Fruit fly (Drosophila melanogaster) whole organism: ENCODE results near the gene CG42781.

Experiments used
- CG8478 ChIP-seq: fragments of >200 bp; optimal IDR thresholded peaks from 2 replicates; lab custom pipeline; 2018; ENCODE audit warnings: inconsistent platforms
- Dll ChIP-seq: fragments of >200 bp; optimal IDR thresholded peaks from 2 replicates; lab custom pipeline; 2017
- EcR ChIP-seq, 2 experiments: fragments of >200 bp; optimal IDR thresholded peaks; 2 replicates each; lab custom pipeline; 2017; ENCODE audit warnings: missing biosample characterization in 2 of 2, missing genetic modification characterization in 2 of 2, missing genetic modification reagents in 2 of 2
- pan ChIP-seq: fragments of >200 bp; optimal IDR thresholded peaks from 2 replicates; lab custom pipeline; 2017
- psq ChIP-seq: fragments of >200 bp; optimal IDR thresholded peaks from 2 replicates; lab custom pipeline; 2017
- usp ChIP-seq: fragments of >200 bp; optimal IDR thresholded peaks from 2 replicates; lab custom pipeline; 2017; ENCODE audit warnings: missing biosample characterization, missing genetic modification characterization, mixed read lengths

Gene CG42781

DNA sequence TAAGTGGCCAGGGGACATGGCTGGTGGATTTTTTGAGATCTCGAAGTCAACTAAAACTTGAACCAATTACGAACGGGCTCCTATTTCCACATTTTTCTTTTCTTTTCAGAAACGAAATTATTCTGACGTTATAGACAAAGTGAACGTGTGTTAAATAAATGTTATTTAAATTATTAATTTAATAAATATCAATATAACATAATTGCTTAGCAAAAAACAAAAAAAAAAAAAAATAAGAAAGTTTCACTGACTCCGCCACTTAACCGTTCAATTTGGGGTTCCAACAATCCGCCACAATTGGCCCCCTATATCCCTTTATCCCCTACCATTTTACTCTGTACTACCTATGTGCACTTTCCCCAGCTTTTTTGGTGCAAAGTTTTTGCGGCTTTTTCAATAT, at the start of gene CG42781:
CG42781 (minus strand) TSS at position 101 of the 400 bp plus-strand sequence.
- TF ChIP-seq psq (lab: Kevin White, UChicago) (no peak), usp (GFP tag; lab: Kevin White, UChicago) (no peak), Dll (lab: Kevin White, UChicago) (no peak), EcR (GFP tag; optimal IDR thresholded peaks at IDR 0.05; lab: Kevin White, UChicago) (no peak), CG8478 (lab: Kevin White, UChicago) (no peak)

DNA sequence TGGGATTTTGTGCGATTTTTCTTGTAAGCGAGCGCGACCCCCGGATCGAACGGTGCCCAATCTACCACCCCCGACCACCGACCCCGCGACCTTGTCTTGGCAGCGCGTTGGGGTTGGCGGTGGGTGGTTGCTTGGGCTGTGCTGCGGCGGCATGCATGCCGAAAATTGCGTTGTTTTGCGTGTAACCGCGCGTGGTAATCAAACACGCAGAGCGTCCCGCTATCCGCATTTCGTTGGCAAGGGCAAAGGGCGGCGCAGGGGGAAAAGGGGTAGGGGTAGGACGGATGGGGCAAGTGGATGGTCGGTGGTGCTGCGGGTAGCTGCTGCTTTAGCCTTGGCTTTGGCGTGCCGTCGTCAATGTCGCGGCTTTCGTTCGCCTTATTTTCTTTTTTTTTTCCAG, 49.6 kb upstream of the CG42781 start:
- TF ChIP-seq psq (lab: Kevin White, UChicago) (no peak), pan (lab: Kevin White, UChicago) (no peak)

DNA sequence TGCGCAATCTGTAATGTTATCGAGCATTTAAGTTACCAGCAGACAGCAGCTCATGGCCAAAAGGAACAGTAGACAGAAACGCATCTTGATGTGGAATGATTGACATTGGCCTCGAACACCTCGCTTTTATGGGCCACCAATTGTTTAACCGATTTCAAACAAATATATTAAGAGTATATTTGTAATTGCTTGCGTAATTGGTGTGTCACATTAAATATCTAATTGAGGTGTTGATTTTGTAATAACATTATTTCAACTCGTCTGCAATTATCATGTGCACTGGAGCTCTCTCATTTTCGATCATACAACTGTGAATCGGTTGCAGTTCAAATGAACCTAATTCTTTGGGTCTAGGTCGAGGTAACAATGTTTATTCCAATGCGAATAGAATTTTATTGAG, 42.9 kb upstream of the CG42781 start, which contains the start of gene CG32726:
CG32726 (minus strand) TSS at position 101 of the 400 bp plus-strand sequence.
- TF ChIP-seq pan (lab: Kevin White, UChicago) (no peak), Dll (lab: Kevin White, UChicago) (no peak), psq (lab: Kevin White, UChicago) (no peak), usp (GFP tag; lab: Kevin White, UChicago) (no peak), EcR (GFP tag; optimal IDR thresholded peaks at IDR 0.05; lab: Kevin White, UChicago) (no peak), CG8478 (lab: Kevin White, UChicago) (no peak)

DNA sequence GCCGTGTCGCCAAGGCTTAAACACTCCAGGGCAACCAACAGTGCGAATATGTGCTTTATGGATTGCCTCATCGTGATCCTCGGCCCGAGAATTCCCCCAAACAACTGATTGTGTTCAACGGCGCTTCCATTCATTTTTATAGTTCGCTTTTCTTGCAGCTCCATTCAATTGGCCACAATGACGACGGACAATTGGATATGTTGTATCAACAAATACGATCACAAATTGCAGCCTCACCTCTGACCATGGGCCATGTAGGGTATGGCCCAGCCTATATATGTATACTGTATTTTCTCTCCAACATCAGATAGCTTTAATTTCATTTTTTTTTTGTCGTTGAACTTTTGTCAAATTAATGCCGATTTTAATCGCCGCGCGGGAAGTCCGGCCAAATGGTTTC, 42.0 kb upstream of the CG42781 start, which contains the start of gene CG15036:
CG15036 (minus strand) TSS at position 101 of the 400 bp plus-strand sequence.
- no peak for TF ChIP-seq CG8478 (lab: Kevin White, UChicago)
- TF ChIP-seq Dll (lab: Kevin White, UChicago), result no peak
- no peak for TF ChIP-seq pan (lab: Kevin White, UChicago)
- TF ChIP-seq usp (GFP tag; lab: Kevin White, UChicago), result no peak
- TF ChIP-seq psq (lab: Kevin White, UChicago), result no peak
- TF ChIP-seq EcR (GFP tag; optimal IDR thresholded peaks at IDR 0.05; lab: Kevin White, UChicago), result no peak

DNA sequence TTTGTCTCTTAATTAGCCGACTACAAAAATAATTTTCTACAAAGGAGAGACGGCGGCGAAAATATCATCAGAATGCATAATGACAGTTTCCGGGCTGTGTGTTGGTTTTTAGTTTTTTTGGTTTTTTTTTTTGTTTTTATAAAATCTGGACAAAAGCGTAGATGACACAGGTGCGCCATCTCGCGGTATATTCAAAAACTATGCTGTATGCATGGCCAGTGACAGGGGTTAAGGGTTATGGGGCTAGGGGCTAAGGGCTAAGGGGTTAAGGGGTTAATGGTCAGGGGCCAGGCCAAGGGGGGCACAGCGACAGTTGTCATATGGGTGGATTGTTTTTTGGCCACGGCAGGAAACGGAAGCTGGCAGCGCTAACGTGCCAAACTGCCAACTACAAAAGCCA, 39.8 kb upstream of the CG42781 start:
- no peak for TF ChIP-seq usp (GFP tag; lab: Kevin White, UChicago)
- no peak for TF ChIP-seq pan (lab: Kevin White, UChicago)
- TF ChIP-seq Dll (lab: Kevin White, UChicago), result no peak
- TF ChIP-seq CG8478 (lab: Kevin White, UChicago), result no peak
- TF ChIP-seq psq (lab: Kevin White, UChicago), result no peak
- no peak for TF ChIP-seq EcR (GFP tag; optimal IDR thresholded peaks at IDR 0.05; lab: Kevin White, UChicago)

DNA sequence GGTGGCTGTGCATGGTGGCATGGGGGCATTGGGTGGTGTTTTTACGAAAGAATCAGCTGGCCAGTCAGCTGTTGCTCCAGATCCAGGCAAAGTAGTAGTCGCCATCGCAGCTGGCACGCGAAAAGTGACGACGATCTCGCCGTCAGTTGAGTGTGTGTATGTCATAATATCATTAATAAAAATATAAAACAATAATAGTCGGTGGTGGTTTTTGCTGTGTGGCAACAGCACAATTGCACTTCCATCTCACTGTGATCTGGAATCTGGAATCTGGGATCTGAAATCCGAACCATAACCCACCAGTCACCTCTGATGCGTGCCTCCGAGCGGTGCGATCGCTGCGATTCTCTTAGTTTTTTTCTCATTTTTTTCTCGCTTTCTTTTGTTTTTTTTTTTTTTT, 35.5 kb upstream of the CG42781 start, which contains the start of gene rumpel:
rumpel (plus strand) TSS at position 301 of the 400 bp plus-strand sequence.
- TF ChIP-seq EcR (GFP tag; optimal IDR thresholded peaks at IDR 0.05; lab: Kevin White, UChicago) (no peak), Dll (lab: Kevin White, UChicago) (no peak), usp (GFP tag; lab: Kevin White, UChicago) (no peak), psq (lab: Kevin White, UChicago) (no peak), pan (lab: Kevin White, UChicago) (no peak), CG8478 (lab: Kevin White, UChicago) (no peak)

DNA sequence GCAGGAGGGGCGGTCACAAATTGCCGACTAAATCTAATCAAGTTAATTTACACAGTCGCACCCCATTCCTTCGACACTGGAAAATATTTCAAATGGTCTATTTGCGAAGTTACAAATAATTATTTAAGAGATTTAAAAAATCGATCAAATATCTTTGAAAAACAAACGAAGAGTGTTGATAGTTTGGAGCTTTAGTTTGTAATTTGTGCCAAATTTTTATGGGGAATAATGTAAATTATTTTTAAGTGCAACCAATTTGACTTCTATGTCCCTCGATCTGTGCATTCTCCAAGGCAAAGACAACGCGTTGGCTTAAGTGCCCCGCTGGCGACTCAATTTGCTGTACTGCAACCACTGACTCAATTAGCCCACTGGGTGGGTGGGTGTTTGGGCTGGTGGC, 35.1 kb upstream of the CG42781 start:
- no peak for TF ChIP-seq EcR (GFP tag; optimal IDR thresholded peaks at IDR 0.05; lab: Kevin White, UChicago)
- no peak for TF ChIP-seq psq (lab: Kevin White, UChicago)
- TF ChIP-seq pan (lab: Kevin White, UChicago), result no peak
- TF ChIP-seq usp (GFP tag; lab: Kevin White, UChicago), result no peak
- no peak for TF ChIP-seq CG8478 (lab: Kevin White, UChicago)
- TF ChIP-seq Dll (lab: Kevin White, UChicago), result no peak

DNA sequence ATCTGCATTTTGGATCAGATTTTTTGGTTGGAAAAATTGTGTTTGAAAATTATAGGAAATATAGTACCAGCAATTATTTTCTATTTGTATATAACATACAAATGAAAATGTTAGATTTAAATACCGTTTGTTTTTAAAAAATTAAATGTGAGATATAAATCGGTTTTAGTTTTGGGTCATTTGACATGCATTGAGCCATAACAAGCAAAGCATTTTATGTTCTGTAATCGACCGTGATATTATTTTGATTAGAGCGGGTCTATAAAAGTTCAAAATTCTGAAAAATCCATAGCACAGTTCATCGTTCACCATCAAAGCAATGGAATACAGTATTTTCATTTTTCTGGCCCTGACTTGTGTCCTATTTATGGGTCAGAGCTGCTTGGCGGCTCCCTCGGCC, 34.2 kb upstream of the CG42781 start, which contains the start of gene CG34337:
CG34337 (plus strand) TSS at position 301 of the 400 bp plus-strand sequence.
- TF ChIP-seq psq (lab: Kevin White, UChicago) (no peak), usp (GFP tag; lab: Kevin White, UChicago) (no peak), CG8478 (lab: Kevin White, UChicago) (no peak), EcR (GFP tag; optimal IDR thresholded peaks at IDR 0.05; lab: Kevin White, UChicago) (no peak), pan (lab: Kevin White, UChicago) (no peak), Dll (lab: Kevin White, UChicago) (no peak)

DNA sequence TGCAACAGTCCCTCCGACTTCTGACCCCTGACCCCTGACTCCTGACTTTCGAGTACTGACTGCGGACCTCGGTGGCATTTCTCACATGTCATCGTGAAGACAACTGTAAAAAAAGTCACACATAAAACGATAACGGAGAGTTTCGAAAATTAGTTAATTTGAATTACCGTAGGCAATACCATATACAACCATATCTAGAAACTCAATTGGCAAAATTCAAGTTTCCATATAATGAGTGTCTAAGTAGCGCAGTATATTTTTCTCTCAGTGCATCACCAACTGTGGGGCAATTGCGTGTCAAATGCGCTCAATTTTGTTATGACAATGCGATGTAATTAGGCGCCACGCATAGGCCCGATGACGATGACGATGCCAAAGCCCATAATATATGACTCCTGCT, 32.2 kb upstream of the CG42781 start:
- TF ChIP-seq CG8478 (lab: Kevin White, UChicago), result no peak
- TF ChIP-seq usp (GFP tag; lab: Kevin White, UChicago), result no peak
- no peak for TF ChIP-seq psq (lab: Kevin White, UChicago)
- TF ChIP-seq pan (lab: Kevin White, UChicago), result no peak
- no peak for TF ChIP-seq EcR (GFP tag; optimal IDR thresholded peaks at IDR 0.05; lab: Kevin White, UChicago)
- no peak for TF ChIP-seq Dll (lab: Kevin White, UChicago)

DNA sequence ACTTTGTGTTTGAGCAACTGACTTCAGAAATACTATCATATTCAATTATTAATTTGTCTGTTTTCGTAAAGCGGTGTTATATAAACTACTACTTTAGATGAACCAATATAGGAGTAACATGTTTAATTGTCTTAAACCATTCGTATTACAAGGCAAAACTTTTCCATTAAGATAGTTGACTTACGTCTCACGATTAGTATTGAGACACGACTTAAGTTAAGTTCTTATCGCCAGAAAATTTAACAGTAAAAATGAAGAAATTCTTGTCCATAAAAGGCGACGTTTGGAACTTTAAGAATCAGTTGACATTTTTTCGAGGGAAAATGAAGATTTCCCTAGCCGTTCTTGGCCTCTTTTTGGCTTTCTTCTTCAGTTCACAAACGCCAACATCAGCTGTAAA, 30.8 kb upstream of the CG42781 start, which contains the start of gene CG42705:
CG42705 (plus strand) TSS at position 301 of the 400 bp plus-strand sequence.
- TF ChIP-seq CG8478 (lab: Kevin White, UChicago) (no peak), pan (lab: Kevin White, UChicago) (no peak), EcR (GFP tag; optimal IDR thresholded peaks at IDR 0.05; lab: Kevin White, UChicago) (no peak), usp (GFP tag; lab: Kevin White, UChicago) (no peak), Dll (lab: Kevin White, UChicago) (no peak), psq (lab: Kevin White, UChicago) (no peak)

DNA sequence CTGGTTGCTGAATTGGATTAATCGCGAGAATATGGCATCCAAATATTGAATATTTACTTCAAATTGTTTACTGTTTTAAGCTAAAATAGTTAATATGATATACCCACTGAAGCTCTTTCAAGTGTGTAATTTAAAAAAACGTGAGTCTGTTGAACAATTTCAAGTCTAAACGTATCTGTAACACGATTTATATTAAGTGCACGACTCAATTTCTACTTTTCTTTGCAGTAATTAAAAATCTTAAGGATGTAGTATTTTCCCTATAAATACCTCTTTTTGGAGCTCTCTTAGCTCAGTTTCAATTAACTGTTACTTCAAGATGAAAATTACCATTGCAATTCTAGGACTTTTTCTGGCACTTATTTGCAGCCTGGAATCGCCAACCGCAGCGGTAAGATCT, 29.6 kb upstream of the CG42781 start, which contains the start of gene CG42704:
CG42704 (plus strand) TSS at position 301 of the 400 bp plus-strand sequence.
- no peak for TF ChIP-seq CG8478 (lab: Kevin White, UChicago)
- no peak for TF ChIP-seq pan (lab: Kevin White, UChicago)
- TF ChIP-seq Dll (lab: Kevin White, UChicago), result no peak
- no peak for TF ChIP-seq usp (GFP tag; lab: Kevin White, UChicago)
- no peak for TF ChIP-seq EcR (GFP tag; optimal IDR thresholded peaks at IDR 0.05; lab: Kevin White, UChicago)
- TF ChIP-seq psq (lab: Kevin White, UChicago), result no peak
